Worm (Caenorhabditis elegans): ENCODE results near the gene twk-10.
"Not testable (repeated sequence)": the region's sequence is repeated elsewhere in the genome, so short reads cannot be mapped to it uniquely, and the experiment has no call there.

ce11 chrV:6581762-6582161 lies 29.6 kb downstream of the twk-10 start, which contains the start of gene ZK1055.4:
- not testable (repeated sequence) for TF ChIP-seq nhr-90 (tag; optimal IDR thresholded peaks at IDR 0.05; ENCODE audit: poor library complexity); pqm-1 (tag; optimal IDR thresholded peaks at IDR 0.05); snpc-4 (tag; optimal IDR thresholded peaks at IDR 0.05); hlh-17 (GFP tag; optimal IDR thresholded peaks at IDR 0.05; ENCODE audit: borderline replicate concordance); rnt-1 (tag; optimal IDR thresholded peaks at IDR 0.05); jun-1 (tag; optimal IDR thresholded peaks at IDR 0.05); ceh-82 (tag; optimal IDR thresholded peaks at IDR 0.05)

All from whole organism, L1 larva.